Worm (Caenorhabditis elegans) whole organism, mixed stage, embryonic: ENCODE measurements around the gene K08F4.3.

Experiments used
- M03D4.4 ChIP-seq: sonication (generic microtip); optimal IDR thresholded peaks from 2 replicates; lab custom pipeline; 2017; ENCODE audit warnings: mild to moderate bottlenecking, missing genetic modification characterization, missing compliant biosample characterization
- bed-3 ChIP-seq: fragments of 200-800 bp; sonication (Bioruptor generic); optimal IDR thresholded peaks from 3 replicates; lab custom pipeline; 2018; ENCODE audit warnings: mild to moderate bottlenecking, missing genetic modification characterization, moderate library complexity, missing compliant biosample characterization
- blmp-1 ChIP-seq: fragments of 150-350 bp; optimal IDR thresholded peaks from 2 replicates; lab custom pipeline; 2014; ENCODE audit warnings: missing biosample characterization, missing genetic modification characterization
- ceh-39 ChIP-seq: fragments of 150-350 bp; optimal IDR thresholded peaks from 2 replicates; lab custom pipeline; 2014; ENCODE audit warnings: missing biosample characterization, missing genetic modification characterization
- ceh-43 ChIP-seq: fragments of 200-800 bp; sonication (Bioruptor generic); optimal IDR thresholded peaks from 2 replicates; lab custom pipeline; 2018; ENCODE audit warnings: mild to moderate bottlenecking, missing genetic modification characterization, moderate library complexity, missing compliant biosample characterization
- ceh-83 ChIP-seq: fragments of 200-800 bp; sonication (Bioruptor generic); optimal IDR thresholded peaks from 2 replicates; lab custom pipeline; 2018; ENCODE audit warnings: mild to moderate bottlenecking, missing genetic modification characterization, missing compliant biosample characterization
- ces-1 ChIP-seq: fragments of 150-350 bp; optimal IDR thresholded peaks from 2 replicates; lab custom pipeline; 2014; ENCODE audit warnings: missing biosample characterization, missing genetic modification reagents, missing genetic modification characterization
- cnd-1 ChIP-seq: fragments of 200-800 bp; sonication (Bioruptor generic); optimal IDR thresholded peaks from 2 replicates; lab custom pipeline; 2018; ENCODE audit warnings: mild to moderate bottlenecking, missing genetic modification characterization, missing compliant biosample characterization
- drap-1 ChIP-seq: fragments of 200-800 bp; sonication (Bioruptor generic); optimal IDR thresholded peaks from 3 replicates; lab custom pipeline; 2018; ENCODE audit warnings: mild to moderate bottlenecking, missing genetic modification characterization, missing compliant biosample characterization
- flh-1 ChIP-seq: fragments of 200-800 bp; sonication (Bioruptor generic); optimal IDR thresholded peaks from 2 replicates; lab custom pipeline; 2018; ENCODE audit warnings: mild to moderate bottlenecking, missing genetic modification characterization, moderate library complexity, missing compliant biosample characterization
- ham-2 ChIP-seq: fragments of 200-800 bp; sonication (Bioruptor generic); optimal IDR thresholded peaks from 2 replicates; lab custom pipeline; 2018; ENCODE audit warnings: mild to moderate bottlenecking, missing genetic modification characterization, missing compliant biosample characterization
- hlh-1 ChIP-seq: fragments of 150-350 bp; optimal IDR thresholded peaks from 2 replicates; lab custom pipeline; 2014; ENCODE audit warnings: missing biosample characterization, missing genetic modification reagents, missing genetic modification characterization
- lin-13 ChIP-seq: fragments of 150-350 bp; optimal IDR thresholded peaks from 2 replicates; lab custom pipeline; 2014; ENCODE audit warnings: missing biosample characterization, missing genetic modification characterization
- lin-32 ChIP-seq: fragments of 200-800 bp; sonication (Bioruptor generic); optimal IDR thresholded peaks from 2 replicates; lab custom pipeline; 2018; ENCODE audit warnings: mild to moderate bottlenecking, missing genetic modification characterization, missing compliant biosample characterization
- lsy-2 ChIP-seq: fragments of 150-350 bp; optimal IDR thresholded peaks from 2 replicates; lab custom pipeline; 2014; ENCODE audit warnings: missing biosample characterization, missing genetic modification characterization
- mab-5 ChIP-seq: fragments of 150-350 bp; optimal IDR thresholded peaks from 2 replicates; lab custom pipeline; 2014; ENCODE audit warnings: missing biosample characterization, missing genetic modification characterization
- mls-2 ChIP-seq: sonication (generic microtip); optimal IDR thresholded peaks from 2 replicates; lab custom pipeline; 2016; ENCODE audit warnings: mild to moderate bottlenecking, missing genetic modification characterization, moderate library complexity, missing compliant biosample characterization
- nhr-12 ChIP-seq: fragments of 150-350 bp; optimal IDR thresholded peaks from 2 replicates; lab custom pipeline; 2014; ENCODE audit warnings: missing biosample characterization, missing genetic modification characterization
- nhr-2 ChIP-seq: fragments of 150-350 bp; optimal IDR thresholded peaks from 2 replicates; lab custom pipeline; 2014; ENCODE audit warnings: missing biosample characterization, missing genetic modification characterization
- nhr-237 ChIP-seq: fragments of 150-350 bp; optimal IDR thresholded peaks from 2 replicates; lab custom pipeline; 2014; ENCODE audit warnings: missing biosample characterization, missing genetic modification characterization
- nhr-76 ChIP-seq: sonication (generic microtip); optimal IDR thresholded peaks from 2 replicates; lab custom pipeline; 2017; ENCODE audit warnings: missing biosample characterization, missing genetic modification characterization
- sem-2 ChIP-seq: fragments of 200-800 bp; sonication (Bioruptor generic); optimal IDR thresholded peaks from 2 replicates; lab custom pipeline; 2018; ENCODE audit warnings: mild to moderate bottlenecking, missing genetic modification characterization, missing compliant biosample characterization
- snpc-4 ChIP-seq: fragments of 150-350 bp; optimal IDR thresholded peaks from 2 replicates; lab custom pipeline; 2014; ENCODE audit warnings: missing biosample characterization, missing genetic modification characterization
- tbx-8 ChIP-seq: fragments of 200-800 bp; sonication (Bioruptor generic); optimal IDR thresholded peaks from 2 replicates; lab custom pipeline; 2018; ENCODE audit warnings: mild to moderate bottlenecking, missing genetic modification characterization, moderate library complexity, missing compliant biosample characterization
- unc-120 ChIP-seq: sonication (generic microtip); optimal IDR thresholded peaks from 2 replicates; lab custom pipeline; 2017; ENCODE audit warnings: missing genetic modification characterization, missing compliant biosample characterization; ENCODE audit not compliant: poor library complexity, severe bottlenecking
- unc-39 ChIP-seq: fragments of 150-350 bp; optimal IDR thresholded peaks from 2 replicates; lab custom pipeline; 2014; ENCODE audit warnings: missing biosample characterization, missing genetic modification characterization
- unc-62 ChIP-seq: fragments of 150-350 bp; optimal IDR thresholded peaks from 2 replicates; lab custom pipeline; 2014; ENCODE audit warnings: missing biosample characterization, missing genetic modification reagents, missing genetic modification characterization
- zip-8 ChIP-seq: fragments of 150-350 bp; optimal IDR thresholded peaks from 2 replicates; lab custom pipeline; 2014; ENCODE audit warnings: missing biosample characterization, missing genetic modification characterization
- ztf-11 ChIP-seq: fragments of 150-350 bp; optimal IDR thresholded peaks from 2 replicates; lab custom pipeline; 2014; ENCODE audit warnings: missing biosample characterization, missing genetic modification characterization

The K08F4.3 gene

ce11 chrIV:10128446-10128845, 611 bp upstream of the K08F4.3 start:
- TF ChIP-seq nhr-2 (tag; lab: Kevin White, UChicago) (no peak), unc-120 (no peak), ztf-11 (tag; lab: Kevin White, UChicago) (no peak), tbx-8 (GFP tag; lab: Kevin White, UChicago) (no peak), lin-13 (tag; lab: Kevin White, UChicago) (no peak), nhr-12 (tag; lab: Kevin White, UChicago) (no peak), drap-1 (GFP tag; lab: Kevin White, UChicago) (no peak)
- TF ChIP-seq, all 35 proteins: peak for 0

ce11 chrIV:10129957-10130356, 900 bp downstream of the K08F4.3 start, which contains the start of gene glt-3:
Gene glt-3 (plus strand): TSS chrIV:10130257.
- no peak for TF ChIP-seq unc-62 (GFP tag; lab: Kevin White, UChicago)
- TF ChIP-seq lin-13 (tag; lab: Kevin White, UChicago) = no peak
- no peak for TF ChIP-seq ham-2
- TF ChIP-seq nhr-12 (tag; lab: Kevin White, UChicago) = no peak
- TF ChIP-seq unc-39 (tag; lab: Kevin White, UChicago) = no peak
- no peak for TF ChIP-seq flh-1
- TF ChIP-seq, all 35 proteins: peak for 0

ce11 chrIV:10135817-10136216, 6.8 kb downstream of the K08F4.3 start, which contains the start of gene K08F4.5:
Gene K08F4.5 (minus strand): TSS chrIV:10135917.
- TF ChIP-seq ceh-39 (tag; lab: Kevin White, UChicago) (no peak), snpc-4 (no peak), nhr-2 (tag; lab: Kevin White, UChicago) (no peak), zip-8 (tag; lab: Kevin White, UChicago) (no peak), nhr-76 (tag; lab: Kevin White, UChicago) (no peak), unc-120 (no peak), ceh-83 (GFP tag; lab: Kevin White, UChicago) (no peak), nhr-237 (tag; lab: Kevin White, UChicago) (no peak), unc-62 (GFP tag; lab: Kevin White, UChicago) (no peak), blmp-1 (no peak), cnd-1 (no peak)

ce11 chrIV:10137804-10138203, 8.7 kb downstream of the K08F4.3 start, which contains the start of gene K08F4.12:
Gene K08F4.12 (plus strand): TSS chrIV:10138104.
- TF ChIP-seq zip-8 (tag; lab: Kevin White, UChicago) (no peak), bed-3 (GFP tag; lab: Kevin White, UChicago) (no peak), M03D4.4 (no peak), mab-5 (tag; lab: Kevin White, UChicago) (no peak), snpc-4 (no peak), unc-120 (no peak), unc-62 (GFP tag; lab: Kevin White, UChicago) (no peak), cnd-1 (no peak), ceh-43 (GFP tag; lab: Kevin White, UChicago) (no peak), lin-32 (GFP tag; lab: Kevin White, UChicago) (no peak), mls-2 (tag; lab: Kevin White, UChicago) (no peak), nhr-76 (tag; lab: Kevin White, UChicago) (no peak), unc-39 (tag; lab: Kevin White, UChicago) (no peak), ceh-39 (tag; lab: Kevin White, UChicago) (no peak), ceh-83 (GFP tag; lab: Kevin White, UChicago) (no peak)

- TF ChIP-seq mls-2 (tag; lab: Kevin White, UChicago) (no peak), nhr-12 (tag; lab: Kevin White, UChicago) (no peak), ceh-83 (GFP tag; lab: Kevin White, UChicago) (no peak), sem-2 (GFP tag; lab: Kevin White, UChicago) (no peak), ces-1 (GFP tag; lab: Kevin White, UChicago) (no peak), nhr-237 (tag; lab: Kevin White, UChicago) (no peak), ham-2 (no peak), unc-39 (tag; lab: Kevin White, UChicago) (no peak), nhr-76 (tag; lab: Kevin White, UChicago) (no peak), lsy-2 (no peak), bed-3 (GFP tag; lab: Kevin White, UChicago) (no peak), lin-32 (GFP tag; lab: Kevin White, UChicago) (no peak), hlh-1 (tag; lab: Kevin White, UChicago) (no peak)
Measured at ce11 chrIV:10140143-10140542, 11.1 kb downstream of the K08F4.3 start, which contains the start of gene gst-3. Gene gst-3 (minus strand): TSS chrIV:10140243.
